Fruit fly (Drosophila melanogaster) whole organism, embryonic: Measurements from ENCODE around the gene prd1.

Experiments used
- Abd-B ChIP-seq: fragments of 200-800 bp; sonication (Bioruptor generic); optimal IDR thresholded peaks from 2 replicates; lab custom pipeline; 2018; ENCODE audit warnings: missing biosample characterization, mild to moderate bottlenecking, missing genetic modification characterization, moderate library complexity
- B-H1 ChIP-seq: fragments of 200-800 bp; sonication (Bioruptor generic); IDR thresholded peaks from 3 replicates; pipeline ENCODE4 v1.3.6; 2022; ENCODE audit warnings: missing biosample characterization, missing genetic modification characterization
- CG10431 ChIP-seq: fragments of 200-800 bp; sonication (Bioruptor generic); optimal IDR thresholded peaks from 3 replicates; lab custom pipeline; 2018; ENCODE audit warnings: missing biosample characterization, mild to moderate bottlenecking, missing genetic modification characterization
- CG10462 ChIP-seq: fragments of 200-800 bp; sonication (Bioruptor generic); optimal IDR thresholded peaks from 2 replicates; lab custom pipeline; 2016; ENCODE audit warnings: missing biosample characterization, missing genetic modification characterization
- CG10543 ChIP-seq: fragments of 200-800 bp; sonication (Bioruptor generic); optimal IDR thresholded peaks from 3 replicates; lab custom pipeline; 2017; ENCODE audit warnings: missing biosample characterization, mild to moderate bottlenecking, missing genetic modification characterization, moderate library complexity
- CG11247 ChIP-seq: fragments of 200-800 bp; sonication (Bioruptor generic); IDR thresholded peaks from 2 replicates; pipeline ENCODE4 v1.3.6; 2022; ENCODE audit warnings: missing biosample characterization, missing genetic modification characterization
- CG11696 ChIP-seq: fragments of 200-800 bp; sonication (Bioruptor generic); IDR thresholded peaks from 2 replicates; pipeline ENCODE4 v1.3.6; 2022; ENCODE audit warnings: missing biosample characterization, missing genetic modification characterization
- CG14860 ChIP-seq: fragments of 200-800 bp; sonication (Bioruptor generic); IDR thresholded peaks from 3 replicates; pipeline ENCODE4 v1.3.6; 2022; ENCODE audit warnings: missing biosample characterization, missing genetic modification characterization; ENCODE audit not compliant: partially characterized antibody
- CG15073 ChIP-seq: fragments of 200-800 bp; sonication (Bioruptor generic); optimal IDR thresholded peaks from 2 replicates; lab custom pipeline; 2016; ENCODE audit warnings: missing biosample characterization, missing genetic modification characterization
- CG16863 ChIP-seq: fragments of 200-800 bp; sonication (Bioruptor generic); optimal IDR thresholded peaks from 3 replicates; lab custom pipeline; 2016; ENCODE audit warnings: missing biosample characterization, missing genetic modification characterization
- CG18619 ChIP-seq: fragments of 200-800 bp; sonication (Bioruptor generic); optimal IDR thresholded peaks from 3 replicates; lab custom pipeline; 2017; ENCODE audit warnings: missing biosample characterization, mild to moderate bottlenecking, missing genetic modification characterization
- CG31224 ChIP-seq: fragments of 200-800 bp; sonication (Bioruptor generic); IDR thresholded peaks from 2 replicates; pipeline ENCODE4 v1.3.6; 2022; ENCODE audit warnings: missing biosample characterization, missing genetic modification characterization
- CG34422 ChIP-seq: fragments of 200-800 bp; sonication (Bioruptor generic); IDR thresholded peaks from 3 replicates; pipeline ENCODE4 v1.3.6; 2022; ENCODE audit warnings: missing biosample characterization, missing genetic modification characterization
- CG4328 ChIP-seq: fragments of 200-800 bp; sonication (Bioruptor generic); optimal IDR thresholded peaks from 3 replicates; lab custom pipeline; 2017; ENCODE audit warnings: missing biosample characterization, missing genetic modification reagents, missing genetic modification characterization
- CG4360 ChIP-seq: fragments of 200-800 bp; sonication (Bioruptor generic); IDR thresholded peaks from 2 replicates; pipeline ENCODE4 v1.3.6; 2022; ENCODE audit warnings: missing biosample characterization, missing genetic modification characterization
- CG6791 ChIP-seq: fragments of 200-800 bp; sonication (Bioruptor generic); IDR thresholded peaks from 3 replicates; pipeline ENCODE4 v1.3.6; 2022; ENCODE audit warnings: missing biosample characterization, missing genetic modification characterization; ENCODE audit not compliant: partially characterized antibody
- CG7357 ChIP-seq: fragments of 200-800 bp; sonication (Bioruptor generic); IDR thresholded peaks from 3 replicates; pipeline ENCODE4 v1.3.6; 2022; ENCODE audit warnings: missing biosample characterization, missing genetic modification characterization
- CG7786 ChIP-seq: fragments of 200-800 bp; sonication (Bioruptor generic); optimal IDR thresholded peaks from 2 replicates; lab custom pipeline; 2016; ENCODE audit warnings: missing biosample characterization, missing genetic modification characterization
- CG8388 ChIP-seq: fragments of 200-800 bp; sonication (Bioruptor generic); optimal IDR thresholded peaks from 2 replicates; lab custom pipeline; 2019; ENCODE audit warnings: missing biosample characterization, mild to moderate bottlenecking, missing genetic modification characterization, moderate library complexity
- CG8924 ChIP-seq: fragments of 200-800 bp; optimal IDR thresholded peaks from 3 replicates; lab custom pipeline; 2019; ENCODE audit warnings: missing biosample characterization, mild to moderate bottlenecking, missing genetic modification characterization, moderate library complexity
- CG9817 ChIP-seq: fragments of 200-800 bp; sonication (Bioruptor generic); optimal IDR thresholded peaks from 2 replicates; lab custom pipeline; 2018; ENCODE audit warnings: missing biosample characterization, mild to moderate bottlenecking, missing genetic modification characterization, moderate library complexity
- CG9932 ChIP-seq: fragments of 200-800 bp; sonication (Bioruptor generic); IDR thresholded peaks from 2 replicates; pipeline ENCODE4 v1.3.6; 2022; ENCODE audit warnings: missing biosample characterization, missing genetic modification characterization
- CoRest ChIP-seq: fragments of 200-800 bp; sonication (Bioruptor generic); optimal IDR thresholded peaks from 3 replicates; lab custom pipeline; 2018; ENCODE audit warnings: missing biosample characterization, mild to moderate bottlenecking, missing genetic modification characterization, moderate library complexity
- D19B ChIP-seq: fragments of 200-800 bp; sonication (Bioruptor generic); optimal IDR thresholded peaks from 2 replicates; lab custom pipeline; 2017; ENCODE audit warnings: missing biosample characterization, mild to moderate bottlenecking, missing genetic modification characterization
- Dad ChIP-seq: fragments of 200-800 bp; sonication (Bioruptor generic); optimal IDR thresholded peaks from 3 replicates; lab custom pipeline; 2016; ENCODE audit warnings: missing biosample characterization, missing genetic modification characterization
- Dek ChIP-seq: fragments of 200-800 bp; sonication (Bioruptor generic); optimal IDR thresholded peaks from 3 replicates; lab custom pipeline; 2019; ENCODE audit warnings: missing biosample characterization, mild to moderate bottlenecking, missing genetic modification characterization, moderate library complexity
- Mad ChIP-seq: fragments of 200-800 bp; sonication (Bioruptor generic); optimal IDR thresholded peaks from 2 replicates; lab custom pipeline; 2016; ENCODE audit warnings: missing biosample characterization, missing genetic modification characterization
- Med ChIP-seq: fragments of 200-800 bp; sonication (Bioruptor generic); peaks from one replicate; lab custom pipeline; 2016; ENCODE audit warnings: missing biosample characterization, missing genetic modification characterization, mild to moderate bottlenecking, inconsistent platforms, moderate library complexity
- Mrtf ChIP-seq: fragments of 200-800 bp; sonication (Bioruptor generic); IDR thresholded peaks from 3 replicates; pipeline ENCODE4 v1.3.6; 2022; ENCODE audit warnings: missing biosample characterization, missing genetic modification characterization
- Ptx1 ChIP-seq: fragments of 200-800 bp; sonication (Bioruptor generic); IDR thresholded peaks from 2 replicates; pipeline ENCODE4 v1.3.6; 2022; ENCODE audit warnings: missing biosample characterization, missing genetic modification characterization
- TFAM ChIP-seq: fragments of 200-800 bp; sonication (Bioruptor generic); optimal IDR thresholded peaks from 2 replicates; lab custom pipeline; 2017; ENCODE audit warnings: missing biosample characterization, missing genetic modification characterization, inconsistent platforms
- Trl ChIP-seq, 3 experiments: fragments of >200 bp in 2 of 3; fragments of 200-800 bp in 1 of 3; sonication (Bioruptor generic) in 1 of 3; optimal IDR thresholded peaks; 2 replicates in 1 of 3; 3 replicates in 2 of 3; lab custom pipeline; 2016 to 2017; ENCODE audit warnings: missing biosample characterization in 1 of 3, missing genetic modification characterization in 1 of 3
- Xbp1 ChIP-seq: fragments of 200-800 bp; sonication (Bioruptor generic); optimal IDR thresholded peaks from 3 replicates; lab custom pipeline; 2016; ENCODE audit warnings: missing biosample characterization, mild to moderate bottlenecking, missing genetic modification characterization
- amos ChIP-seq: fragments of 200-800 bp; sonication (Bioruptor generic); IDR thresholded peaks from 2 replicates; pipeline ENCODE4 v1.3.6; 2022; ENCODE audit warnings: missing biosample characterization, missing genetic modification characterization; ENCODE audit not compliant: partially characterized antibody
- crc ChIP-seq: fragments of 200-800 bp; sonication (Bioruptor generic); optimal IDR thresholded peaks from 2 replicates; lab custom pipeline; 2016; ENCODE audit warnings: missing biosample characterization, missing genetic modification characterization
- crol ChIP-seq: fragments of 200-800 bp; sonication (Bioruptor generic); IDR thresholded peaks from 2 replicates; pipeline ENCODE4 v1.3.6; 2022; ENCODE audit warnings: missing biosample characterization, missing genetic modification characterization
- dan ChIP-seq: fragments of 200-800 bp; sonication (Bioruptor generic); IDR thresholded peaks from 2 replicates; pipeline ENCODE4 v1.3.6; 2022; ENCODE audit warnings: missing biosample characterization, missing genetic modification characterization
- fru ChIP-seq: fragments of >200 bp; optimal IDR thresholded peaks from 2 replicates; lab custom pipeline; 2017
- her ChIP-seq: fragments of 200-800 bp; sonication (Bioruptor generic); optimal IDR thresholded peaks from 2 replicates; lab custom pipeline; 2016; ENCODE audit warnings: missing biosample characterization, missing genetic modification characterization
- jing ChIP-seq: fragments of 200-800 bp; sonication (Bioruptor generic); optimal IDR thresholded peaks from 2 replicates; lab custom pipeline; 2018; ENCODE audit warnings: missing biosample characterization, mild to moderate bottlenecking, missing genetic modification characterization
- kni ChIP-seq: fragments of 200-800 bp; sonication (Bioruptor generic); optimal IDR thresholded peaks from 3 replicates; lab custom pipeline; 2017; ENCODE audit warnings: mild to moderate bottlenecking, missing biosample characterization, missing genetic modification reagents, missing genetic modification characterization
- lov ChIP-seq, 2 experiments: fragments of 200-800 bp in 1 of 2; fragments of >200 bp in 1 of 2; sonication (Bioruptor generic) in 1 of 2; IDR thresholded peaks in 1 of 2; optimal IDR thresholded peaks in 1 of 2; 2 replicates in 1 of 2; 3 replicates in 1 of 2; pipeline versions ENCODE4 v1.3.6 to Lab custom; 2017 to 2022; ENCODE audit warnings: missing biosample characterization in 1 of 2, missing genetic modification characterization in 1 of 2
- maf-S ChIP-seq: fragments of 200-800 bp; sonication (Bioruptor generic); optimal IDR thresholded peaks from 2 replicates; lab custom pipeline; 2016; ENCODE audit warnings: missing biosample characterization, missing genetic modification characterization
- odd ChIP-seq: fragments of 200-800 bp; sonication (Bioruptor generic); optimal IDR thresholded peaks from 2 replicates; lab custom pipeline; 2017; ENCODE audit warnings: missing biosample characterization, mild to moderate bottlenecking, missing genetic modification characterization
- scrt ChIP-seq: fragments of 200-800 bp; sonication (Bioruptor generic); optimal IDR thresholded peaks from 2 replicates; lab custom pipeline; 2018; ENCODE audit warnings: missing biosample characterization, mild to moderate bottlenecking, missing genetic modification characterization, moderate library complexity
- sqz ChIP-seq: fragments of 200-800 bp; sonication (Bioruptor generic); optimal IDR thresholded peaks from 3 replicates; lab custom pipeline; 2018; ENCODE audit warnings: missing biosample characterization, mild to moderate bottlenecking, missing genetic modification characterization
- unc-4 ChIP-seq: fragments of 200-800 bp; sonication (Bioruptor generic); IDR thresholded peaks from 2 replicates; pipeline ENCODE4 v1.3.6; 2022; ENCODE audit warnings: missing biosample characterization, missing genetic modification characterization; ENCODE audit not compliant: partially characterized antibody
- vvl ChIP-seq: fragments of 200-800 bp; sonication (Bioruptor generic); IDR thresholded peaks from 2 replicates; pipeline ENCODE4 v1.3.6; 2022; ENCODE audit warnings: missing biosample characterization, missing genetic modification characterization
- wor ChIP-seq: fragments of 200-800 bp; sonication (Bioruptor generic); IDR thresholded peaks from 2 replicates; pipeline ENCODE4 v1.3.6; 2022; ENCODE audit warnings: missing biosample characterization, missing genetic modification characterization
- z ChIP-seq: fragments of 200-800 bp; sonication (Bioruptor generic); IDR thresholded peaks from 3 replicates; pipeline ENCODE4 v1.3.6; 2022; ENCODE audit warnings: missing biosample characterization, missing genetic modification characterization

Gene prd1

DNA sequence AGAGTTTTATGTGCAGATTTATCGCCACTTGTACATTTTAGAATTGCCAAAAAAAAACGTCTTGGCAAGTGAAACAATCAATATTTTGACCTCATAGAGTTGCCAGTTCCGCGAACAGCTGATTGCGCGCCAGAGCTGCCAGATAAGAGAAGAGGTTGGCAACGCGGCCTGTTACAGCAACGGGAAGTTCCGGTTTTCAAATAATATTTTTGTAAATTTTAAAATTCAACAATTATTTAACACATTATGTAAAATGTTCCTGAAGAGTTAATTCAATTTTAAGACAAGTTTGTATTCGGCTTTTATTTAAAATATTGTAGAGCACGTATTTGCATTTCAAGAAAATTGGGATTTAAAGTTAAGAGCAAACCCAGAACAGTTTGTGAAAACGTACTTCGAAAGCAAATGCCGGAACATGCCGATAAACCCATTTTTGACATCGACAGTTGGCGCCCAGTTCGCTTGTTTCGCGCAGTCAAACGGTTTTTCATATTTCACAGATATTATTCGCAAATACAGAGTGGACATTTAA is at the start of gene prd1, which contains the start of gene HisCl1 (continued):
- TF ChIP-seq CG4328 (peak; percentile 75), z (GFP tag; lab: Robert Waterston, UW) (no peak), CG9817 (tag; lab: Kevin White, UChicago) (peak; percentile 81), Med (GFP tag; lab: Kevin White, UChicago) (peak; percentile 93), B-H1 (GFP tag; lab: Robert Waterston, UW) (peak; percentile 36; the same call in 1 of the 3 replicates), CG8924 (tag; lab: Kevin White, UChicago) (peak; percentile 52), Mrtf (no peak), Abd-B (GFP tag; lab: Kevin White, UChicago) (peak; percentile 87), scrt (GFP tag; lab: Kevin White, UChicago) (peak; percentile 52), crol (no peak), CG7357 (no peak), sqz (GFP tag; lab: Kevin White, UChicago) (peak; percentile 81), jing (GFP tag; lab: Kevin White, UChicago) (peak; percentile 3), CG7786 (GFP tag; lab: Kevin White, UChicago) (peak; percentile 60), CoRest (tag; lab: Kevin White, UChicago) (peak; percentile 91), CG8388 (GFP tag; lab: Kevin White, UChicago) (no peak), Dek (tag; lab: Kevin White, UChicago) (peak; percentile 69), CG9932 (peak; percentile 82), vvl (GFP tag; lab: Robert Waterston, UW) (peak; percentile 73), Trl (optimal IDR thresholded peaks at IDR 0.05; lab: Kevin White, UChicago) (no peak), Trl (GFP tag; optimal IDR thresholded peaks at IDR 0.05; lab: Kevin White, UChicago) (peak; percentile 65), wor (GFP tag; lab: Robert Waterston, UW) (no peak), CG6791 (no peak), CG10431 (GFP tag; lab: Kevin White, UChicago) (no peak), CG4360 (0 out of 2 replicates have a peak, but pooled peaks have one; percentile 8), lov (optimal IDR thresholded peaks at IDR 0.05; lab: Kevin White, UChicago) (no peak), lov (GFP tag; IDR thresholded peaks at IDR 0.05; lab: Robert Waterston, UW) (0 out of 3 replicates have a peak, but pooled peaks have one; percentile 65), odd (GFP tag; lab: Kevin White, UChicago) (no peak), fru (lab: Kevin White, UChicago) (no peak), CG34422 (peak; percentile 71; the same call in 1 of the 3 replicates), her (GFP tag; lab: Kevin White, UChicago) (no peak), Mad (GFP tag; lab: Kevin White, UChicago) (peak; percentile 56), Dad (GFP tag; lab: Kevin White, UChicago) (peak; percentile 58), Ptx1 (GFP tag; lab: Robert Waterston, UW) (peak; percentile 76), dan (GFP tag; lab: Robert Waterston, UW) (no peak), CG10543 (GFP tag; lab: Kevin White, UChicago) (peak; percentile 73), D19B (peak; percentile 44), CG10462 (GFP tag; lab: Kevin White, UChicago) (no peak), CG18619 (GFP tag; lab: Kevin White, UChicago) (peak; percentile 78), CG11696 (peak; percentile 52), CG31224 (no peak), CG11247 (GFP tag; lab: Robert Waterston, UW) (peak; percentile 38; the same call in 1 of the 2 replicates), maf-S (GFP tag; lab: Kevin White, UChicago) (peak; percentile 42), CG16863 (GFP tag; lab: Kevin White, UChicago) (no peak), Xbp1 (GFP tag; lab: Kevin White, UChicago) (peak; percentile 76), kni (GFP tag; lab: Kevin White, UChicago) (peak; percentile 49), CG15073 (no peak), CG14860 (no peak), TFAM (GFP tag; lab: Kevin White, UChicago) (no peak), unc-4 (GFP tag; lab: Robert Waterston, UW) (0 out of 2 replicates have a peak, but pooled peaks have one; percentile 22), crc (GFP tag; lab: Kevin White, UChicago) (no peak), amos (no peak)
